Fruit fly (Drosophila melanogaster) whole organism, embryonic: ENCODE data around the gene Arv1.

Experiments used
- B-H1 ChIP-seq: fragments of 200-800 bp; sonication (Bioruptor generic); IDR thresholded peaks from 3 replicates; pipeline ENCODE4 v1.3.6; 2022; ENCODE audit warnings: missing biosample characterization, missing genetic modification characterization
- CG10431 ChIP-seq: fragments of 200-800 bp; sonication (Bioruptor generic); optimal IDR thresholded peaks from 3 replicates; lab custom pipeline; 2018; ENCODE audit warnings: missing biosample characterization, mild to moderate bottlenecking, missing genetic modification characterization
- CG10565 ChIP-seq: fragments of 200-800 bp; sonication (Bioruptor generic); optimal IDR thresholded peaks from 3 replicates; lab custom pipeline; 2016; ENCODE audit warnings: missing biosample characterization, mild to moderate bottlenecking, missing genetic modification characterization
- CG12391 ChIP-seq: fragments of 200-800 bp; sonication (Bioruptor generic); optimal IDR thresholded peaks from 3 replicates; lab custom pipeline; 2018; ENCODE audit warnings: missing biosample characterization, mild to moderate bottlenecking, missing genetic modification characterization, moderate library complexity
- CG13296 ChIP-seq: fragments of 200-800 bp; sonication (Bioruptor generic); optimal IDR thresholded peaks from 3 replicates; lab custom pipeline; 2018; ENCODE audit warnings: missing biosample characterization, mild to moderate bottlenecking, missing genetic modification characterization
- CG13624 ChIP-seq: fragments of 200-800 bp; sonication (Bioruptor generic); optimal IDR thresholded peaks from 2 replicates; lab custom pipeline; 2016; ENCODE audit warnings: missing biosample characterization, missing genetic modification characterization
- CG13894 ChIP-seq: fragments of 200-800 bp; sonication (Bioruptor generic); optimal IDR thresholded peaks from 3 replicates; lab custom pipeline; 2018; ENCODE audit warnings: missing biosample characterization, mild to moderate bottlenecking, missing genetic modification characterization, moderate library complexity
- CG14050 ChIP-seq: fragments of 200-800 bp; sonication (Bioruptor generic); IDR thresholded peaks from 3 replicates; pipeline ENCODE4 v1.3.6; 2022; ENCODE audit warnings: missing biosample characterization, missing genetic modification characterization
- CG15011 ChIP-seq: fragments of 200-800 bp; sonication (Bioruptor generic); optimal IDR thresholded peaks from 3 replicates; lab custom pipeline; 2018; ENCODE audit warnings: missing biosample characterization, mild to moderate bottlenecking, missing genetic modification characterization
- CG16779 ChIP-seq: fragments of 200-800 bp; sonication (Bioruptor generic); IDR thresholded peaks from 2 replicates; pipeline ENCODE4 v1.3.6; 2022; ENCODE audit warnings: missing biosample characterization, missing genetic modification characterization
- CG18476 ChIP-seq: fragments of 200-800 bp; sonication (Bioruptor generic); optimal IDR thresholded peaks from 2 replicates; lab custom pipeline; 2016; ENCODE audit warnings: missing biosample characterization, mild to moderate bottlenecking, missing genetic modification characterization
- CG18619 ChIP-seq: fragments of 200-800 bp; sonication (Bioruptor generic); optimal IDR thresholded peaks from 3 replicates; lab custom pipeline; 2017; ENCODE audit warnings: missing biosample characterization, mild to moderate bottlenecking, missing genetic modification characterization
- CG2889 ChIP-seq: fragments of 200-800 bp; sonication (Bioruptor generic); IDR thresholded peaks from 3 replicates; pipeline ENCODE4 v1.3.6; 2022; ENCODE audit warnings: missing biosample characterization, missing genetic modification characterization
- CG34376 ChIP-seq: fragments of 200-800 bp; sonication (Bioruptor generic); optimal IDR thresholded peaks from 2 replicates; lab custom pipeline; 2018; ENCODE audit warnings: missing biosample characterization, mild to moderate bottlenecking, missing genetic modification characterization
- CG6765 ChIP-seq: fragments of 200-800 bp; sonication (Bioruptor generic); optimal IDR thresholded peaks from 3 replicates; lab custom pipeline; 2017; ENCODE audit warnings: missing biosample characterization, mild to moderate bottlenecking, missing genetic modification characterization
- Dip2 ChIP-seq: fragments of 200-800 bp; sonication (Bioruptor generic); IDR thresholded peaks from 2 replicates; pipeline ENCODE4 v1.3.6; 2022; ENCODE audit warnings: missing biosample characterization, missing genetic modification characterization
- Dip3 ChIP-seq: fragments of 200-800 bp; sonication (Bioruptor generic); optimal IDR thresholded peaks from 3 replicates; lab custom pipeline; 2016; ENCODE audit warnings: missing biosample characterization, missing genetic modification characterization
- HLH4C ChIP-seq: fragments of 200-800 bp; sonication (Bioruptor generic); IDR thresholded peaks from 3 replicates; pipeline ENCODE4 v1.3.6; 2022; ENCODE audit warnings: missing biosample characterization, missing genetic modification characterization; ENCODE audit not compliant: partially characterized antibody
- NK7.1 ChIP-seq: fragments of 200-800 bp; sonication (Bioruptor generic); optimal IDR thresholded peaks from 3 replicates; lab custom pipeline; 2016; ENCODE audit warnings: missing biosample characterization, missing genetic modification characterization
- Oaz ChIP-seq: fragments of 200-800 bp; sonication (Bioruptor generic); IDR thresholded peaks from 2 replicates; pipeline ENCODE4 v1.3.6; 2022; ENCODE audit warnings: missing biosample characterization, missing genetic modification characterization
- Optix ChIP-seq: fragments of 200-800 bp; sonication (Bioruptor generic); IDR thresholded peaks from 3 replicates; pipeline ENCODE4 v1.3.6; 2022; ENCODE audit warnings: missing biosample characterization, missing genetic modification characterization
- Rfx ChIP-seq: fragments of 200-800 bp; sonication (Bioruptor generic); IDR thresholded peaks from 2 replicates; pipeline ENCODE4 v1.3.6; 2022; ENCODE audit warnings: missing biosample characterization, missing genetic modification characterization
- Sry-δ ChIP-seq: fragments of 200-800 bp; sonication (Bioruptor generic); optimal IDR thresholded peaks from 2 replicates; lab custom pipeline; 2016; ENCODE audit warnings: missing biosample characterization, missing genetic modification characterization
- Ssrp ChIP-seq: fragments of 200-800 bp; sonication (Bioruptor generic); optimal IDR thresholded peaks from 2 replicates; lab custom pipeline; 2018; ENCODE audit warnings: missing biosample characterization, mild to moderate bottlenecking, missing genetic modification characterization, moderate library complexity
- ab ChIP-seq: fragments of 200-800 bp; sonication (Bioruptor generic); optimal IDR thresholded peaks from 2 replicates; lab custom pipeline; 2016; ENCODE audit warnings: missing biosample characterization, missing genetic modification characterization
- ac ChIP-seq: fragments of 200-800 bp; sonication (Bioruptor generic); optimal IDR thresholded peaks from 3 replicates; lab custom pipeline; 2017; ENCODE audit warnings: missing biosample characterization, mild to moderate bottlenecking, missing genetic modification characterization
- amos ChIP-seq: fragments of 200-800 bp; sonication (Bioruptor generic); IDR thresholded peaks from 2 replicates; pipeline ENCODE4 v1.3.6; 2022; ENCODE audit warnings: missing biosample characterization, missing genetic modification characterization; ENCODE audit not compliant: partially characterized antibody
- bab2 ChIP-seq: fragments of 200-800 bp; sonication (Bioruptor generic); optimal IDR thresholded peaks from 2 replicates; lab custom pipeline; 2016; ENCODE audit warnings: missing biosample characterization, missing genetic modification characterization
- br ChIP-seq: fragments of >200 bp; optimal IDR thresholded peaks from 2 replicates; lab custom pipeline; 2017
- bsh ChIP-seq, 2 experiments: fragments of 200-800 bp; sonication (Bioruptor generic); optimal IDR thresholded peaks; 2 replicates each; lab custom pipeline; 2017 to 2018; ENCODE audit warnings: mild to moderate bottlenecking in 2 of 2, missing biosample characterization in 2 of 2, missing genetic modification characterization in 2 of 2, moderate library complexity in 1 of 2
- chinmo ChIP-seq: fragments of 200-800 bp; sonication (Bioruptor generic); IDR thresholded peaks from 4 replicates; pipeline ENCODE4 v1.3.6; 2022; ENCODE audit warnings: missing biosample characterization, missing genetic modification characterization; ENCODE audit not compliant: partially characterized antibody
- chm ChIP-seq: fragments of 200-800 bp; sonication (Bioruptor generic); IDR thresholded peaks from 2 replicates; pipeline ENCODE4 v1.3.6; 2022; ENCODE audit warnings: missing biosample characterization, missing genetic modification characterization
- crp ChIP-seq, 2 experiments: fragments of 200-800 bp; sonication (Bioruptor generic); optimal IDR thresholded peaks; 2 replicates in 1 of 2; 3 replicates in 1 of 2; lab custom pipeline; 2017; ENCODE audit warnings: missing biosample characterization in 2 of 2, missing genetic modification characterization in 2 of 2, mild to moderate bottlenecking in 1 of 2, moderate library complexity in 1 of 2
- ewg ChIP-seq: fragments of 200-800 bp; sonication (Bioruptor generic); optimal IDR thresholded peaks from 3 replicates; lab custom pipeline; 2017; ENCODE audit warnings: mild to moderate bottlenecking, missing biosample characterization, missing genetic modification reagents, missing genetic modification characterization
- fru ChIP-seq: fragments of >200 bp; optimal IDR thresholded peaks from 2 replicates; lab custom pipeline; 2017
- fu2 ChIP-seq: fragments of 200-800 bp; sonication (Bioruptor generic); optimal IDR thresholded peaks from 2 replicates; lab custom pipeline; 2016; ENCODE audit warnings: missing biosample characterization, missing genetic modification characterization
- grn ChIP-seq: fragments of 200-800 bp; sonication (Bioruptor generic); optimal IDR thresholded peaks from 3 replicates; lab custom pipeline; 2017; ENCODE audit warnings: missing biosample characterization, missing genetic modification characterization
- her ChIP-seq: fragments of 200-800 bp; sonication (Bioruptor generic); optimal IDR thresholded peaks from 2 replicates; lab custom pipeline; 2016; ENCODE audit warnings: missing biosample characterization, missing genetic modification characterization
- inv ChIP-seq: fragments of 200-800 bp; sonication (Bioruptor generic); IDR thresholded peaks from 2 replicates; pipeline ENCODE4 v1.3.6; 2022; ENCODE audit warnings: missing biosample characterization, missing genetic modification characterization; ENCODE audit not compliant: partially characterized antibody
- kay ChIP-seq: fragments of 200-800 bp; sonication (Bioruptor generic); optimal IDR thresholded peaks from 2 replicates; lab custom pipeline; 2016; ENCODE audit warnings: missing biosample characterization, missing genetic modification characterization
- ken ChIP-seq: fragments of 200-800 bp; sonication (Bioruptor generic); IDR thresholded peaks from 3 replicates; pipeline ENCODE4 v1.3.6; 2022; ENCODE audit warnings: missing biosample characterization, missing genetic modification characterization
- kni ChIP-seq: fragments of 200-800 bp; sonication (Bioruptor generic); optimal IDR thresholded peaks from 3 replicates; lab custom pipeline; 2017; ENCODE audit warnings: mild to moderate bottlenecking, missing biosample characterization, missing genetic modification reagents, missing genetic modification characterization
- lbe ChIP-seq: fragments of 200-800 bp; sonication (Bioruptor generic); optimal IDR thresholded peaks from 2 replicates; lab custom pipeline; 2016; ENCODE audit warnings: missing biosample characterization, mild to moderate bottlenecking, missing genetic modification characterization
- nmo ChIP-seq: fragments of 200-800 bp; sonication (Bioruptor generic); optimal IDR thresholded peaks from 2 replicates; lab custom pipeline; 2018; ENCODE audit warnings: missing biosample characterization, mild to moderate bottlenecking, missing genetic modification characterization, moderate library complexity
- pb ChIP-seq: fragments of 200-800 bp; sonication (Bioruptor generic); optimal IDR thresholded peaks from 3 replicates; lab custom pipeline; 2016; ENCODE audit warnings: missing biosample characterization, missing genetic modification characterization
- rib ChIP-seq: fragments of 200-800 bp; sonication (Bioruptor generic); IDR thresholded peaks from 2 replicates; pipeline ENCODE4 v1.3.6; 2022; ENCODE audit warnings: missing biosample characterization, missing genetic modification characterization
- scrt ChIP-seq: fragments of 200-800 bp; sonication (Bioruptor generic); optimal IDR thresholded peaks from 2 replicates; lab custom pipeline; 2018; ENCODE audit warnings: missing biosample characterization, mild to moderate bottlenecking, missing genetic modification characterization, moderate library complexity
- slp2 ChIP-seq: fragments of 200-800 bp; sonication (Bioruptor generic); optimal IDR thresholded peaks from 2 replicates; lab custom pipeline; 2016; ENCODE audit warnings: missing biosample characterization, missing genetic modification characterization
- sqz ChIP-seq: fragments of 200-800 bp; sonication (Bioruptor generic); optimal IDR thresholded peaks from 3 replicates; lab custom pipeline; 2018; ENCODE audit warnings: missing biosample characterization, mild to moderate bottlenecking, missing genetic modification characterization
- usp ChIP-seq: fragments of >200 bp; optimal IDR thresholded peaks from 2 replicates; lab custom pipeline; 2017; ENCODE audit warnings: missing biosample characterization, missing genetic modification characterization
- yki ChIP-seq: fragments of >200 bp; optimal IDR thresholded peaks from 3 replicates; lab custom pipeline; 2018
- z ChIP-seq: fragments of 200-800 bp; sonication (Bioruptor generic); IDR thresholded peaks from 3 replicates; pipeline ENCODE4 v1.3.6; 2022; ENCODE audit warnings: missing biosample characterization, missing genetic modification characterization

Gene Arv1

DNA sequence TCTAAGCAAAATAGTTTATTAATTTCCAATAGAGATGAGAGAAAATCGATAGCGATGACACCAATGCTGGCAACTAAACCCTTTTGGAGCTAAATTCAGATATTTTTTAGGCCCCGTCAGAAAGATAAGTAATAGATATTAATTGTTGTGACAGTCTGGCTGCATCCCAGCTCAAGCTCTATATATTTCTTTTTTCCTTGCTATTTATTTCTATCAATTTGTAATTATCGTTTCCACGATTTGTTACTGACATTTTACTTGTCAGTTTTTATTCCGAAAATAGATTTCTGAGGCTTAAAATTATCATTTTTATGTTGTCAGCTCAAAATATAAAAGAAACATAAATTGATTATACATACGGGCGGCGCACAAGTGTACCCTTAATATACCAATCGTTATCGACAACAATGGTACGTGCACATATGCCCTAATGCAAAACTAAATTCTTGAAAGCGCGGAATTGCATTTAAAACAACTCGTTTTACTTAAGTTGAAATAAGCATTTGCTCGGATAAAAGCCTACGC lies 39.8 kb upstream of the Arv1 start, which contains the start of the genes CRIF and SMC5 (continued):
- TF ChIP-seq CG13624 (GFP tag; lab: Kevin White, UChicago) (peak; percentile 73), Sry-δ (GFP tag; lab: Kevin White, UChicago) (peak; percentile 87), CG18476 (GFP tag; lab: Kevin White, UChicago) (peak; percentile 56), fru (lab: Kevin White, UChicago) (no peak), CG12391 (tag; lab: Kevin White, UChicago) (peak; percentile 80), sqz (no peak), bab2 (peak; percentile 71), CG13894 (tag; lab: Kevin White, UChicago) (no peak), Oaz (GFP tag; lab: Robert Waterston, UW) (no peak), CG10431 (no peak), z (GFP tag; lab: Robert Waterston, UW) (no peak), Dip2 (GFP tag; lab: Robert Waterston, UW) (no peak), CG16779 (GFP tag; lab: Robert Waterston, UW) (no peak), her (GFP tag; lab: Kevin White, UChicago) (peak; percentile 43), ewg (GFP tag; lab: Kevin White, UChicago) (no peak), ab (GFP tag; lab: Kevin White, UChicago) (no peak), NK7.1 (GFP tag; lab: Kevin White, UChicago) (peak; percentile 52), kay (peak; percentile 53), rib (GFP tag; lab: Robert Waterston, UW) (no peak), scrt (GFP tag; lab: Kevin White, UChicago) (no peak), Rfx (GFP tag; lab: Robert Waterston, UW) (peak; percentile 71), kni (GFP tag; lab: Kevin White, UChicago) (no peak), bsh (GFP tag; optimal IDR thresholded peaks at IDR 0.05; lab: Kevin White, UChicago) (peak in 1 of 2 experiments; percentile 54), HLH4C (GFP tag; lab: Robert Waterston, UW) (no peak), Optix (GFP tag; lab: Robert Waterston, UW) (no peak), lbe (GFP tag; lab: Kevin White, UChicago) (no peak), nmo (GFP tag; lab: Kevin White, UChicago) (peak; percentile 81), amos (no peak), crp (GFP tag; optimal IDR thresholded peaks at IDR 0.05; lab: Kevin White, UChicago) (peak in 1 of 2 experiments; percentile 5), CG6765 (GFP tag; lab: Kevin White, UChicago) (no peak), ken (peak; percentile 40; the same call in 1 of the 3 replicates), ac (GFP tag; lab: Kevin White, UChicago) (no peak), yki (lab: Kevin White, UChicago) (no peak), grn (GFP tag; lab: Kevin White, UChicago) (no peak), B-H1 (peak; percentile 49; the same call in 1 of the 3 replicates), slp2 (GFP tag; lab: Kevin White, UChicago) (peak; percentile 68), inv (no peak), br (lab: Kevin White, UChicago) (no peak), CG13296 (GFP tag; lab: Kevin White, UChicago) (peak; percentile 35), chinmo (GFP tag; lab: Robert Waterston, UW) (no peak), CG2889 (0 out of 3 replicates have a peak, but pooled peaks have one; percentile 43), CG18619 (GFP tag; lab: Kevin White, UChicago) (peak; percentile 60), pb (no peak), usp (no peak), Dip3 (GFP tag; lab: Kevin White, UChicago) (peak; percentile 69), CG14050 (GFP tag; lab: Robert Waterston, UW) (0 out of 3 replicates have a peak, but pooled peaks have one; percentile 27), CG15011 (no peak), CG34376 (GFP tag; lab: Kevin White, UChicago) (peak; percentile 38), CG10565 (GFP tag; lab: Kevin White, UChicago) (no peak), fu2 (GFP tag; lab: Kevin White, UChicago) (peak; percentile 17), Ssrp (tag; lab: Kevin White, UChicago) (peak; percentile 73), chm (GFP tag; lab: Robert Waterston, UW) (peak; percentile 49; the same call in 1 of the 2 replicates)
